Fruit fly (Drosophila melanogaster): Measurements from ENCODE around the gene CG13999.

The CG13999 gene

DNA sequence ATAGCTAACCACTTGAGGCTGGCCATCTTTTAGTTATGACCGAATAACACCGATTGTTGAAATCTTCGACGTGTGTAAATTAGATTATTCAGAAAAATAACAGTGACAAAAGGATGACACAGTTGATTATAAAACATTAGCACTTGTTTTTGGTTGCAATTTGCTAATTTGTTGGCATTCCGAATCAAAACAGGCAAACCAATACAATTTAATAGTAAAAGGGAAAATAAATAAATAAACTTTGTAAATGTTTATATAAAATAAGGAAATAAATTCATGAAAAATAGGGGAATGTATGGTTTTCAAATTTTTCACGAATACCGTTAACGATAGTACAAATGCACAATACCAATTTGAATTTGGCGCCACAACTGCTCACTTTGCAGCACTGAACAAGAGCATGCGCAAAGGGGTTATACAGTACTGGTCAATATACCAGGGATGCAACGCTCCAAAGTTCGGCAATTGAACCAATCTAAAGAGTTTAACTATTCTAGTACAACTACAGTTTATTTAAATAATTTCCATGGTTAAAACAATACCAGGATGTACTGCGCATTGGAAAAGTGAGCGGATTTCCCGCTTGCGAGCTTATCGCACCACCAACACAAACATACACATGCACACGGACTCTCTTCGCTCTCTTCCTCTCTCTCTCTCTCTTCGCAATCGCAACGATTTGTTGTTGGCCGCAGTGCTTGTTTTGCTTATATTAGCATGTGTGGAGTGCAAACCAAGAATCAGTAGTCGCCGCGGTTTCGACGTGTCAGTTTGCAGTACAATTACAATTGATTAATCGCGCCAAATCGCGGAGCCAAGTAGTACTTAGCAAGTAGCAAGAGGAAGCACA lies 12.8 kb downstream of the CG13999 start, which contains the start of the genes Sfp26Ad and Gpdh1 (continued):
- peak; percentile 72 for TF ChIP-seq pum (GFP tag; optimal IDR thresholded peaks at IDR 0.05)
- peak; percentile 79 for TF ChIP-seq CG34376 (GFP tag; optimal IDR thresholded peaks at IDR 0.05)
- TF ChIP-seq ftz-f1 (GFP tag; optimal IDR thresholded peaks at IDR 0.05): peak; percentile 51
- peak; percentile 60 for TF ChIP-seq CG13894 (tag; optimal IDR thresholded peaks at IDR 0.05)
- TF ChIP-seq CG2199 (GFP tag; IDR thresholded peaks at IDR 0.05): peak; percentile 72; the same call in 2 of the 3 replicates
- TF ChIP-seq Side (GFP tag; optimal IDR thresholded peaks at IDR 0.05): peak; percentile 79
- TF ChIP-seq CG31388 (GFP tag; optimal IDR thresholded peaks at IDR 0.05): peak; percentile 31
- peak; percentile 100 for TF ChIP-seq ewg (GFP tag; optimal IDR thresholded peaks at IDR 0.05)
- TF ChIP-seq CG4282 (GFP tag; optimal IDR thresholded peaks at IDR 0.05): peak; percentile 62
- TF ChIP-seq CG33557 (GFP tag; optimal IDR thresholded peaks at IDR 0.05): peak; percentile 45
- TF ChIP-seq Bgb (GFP tag; IDR thresholded peaks at IDR 0.05; ENCODE audit: partially characterized antibody): peak; percentile 49; the same call in 1 of the 2 replicates
- TF ChIP-seq CG9876 (GFP tag; optimal IDR thresholded peaks at IDR 0.05): peak; percentile 46
- peak; percentile 78 for TF ChIP-seq CG12769 (tag; optimal IDR thresholded peaks at IDR 0.05)
- peak; percentile 54 for TF ChIP-seq ssp (GFP tag; IDR thresholded peaks at IDR 0.05)
- peak; percentile 25 for TF ChIP-seq D19A (tag; optimal IDR thresholded peaks at IDR 0.05)
- TF ChIP-seq CG14710 (tag; optimal IDR thresholded peaks at IDR 0.05): peak; percentile 79
- TF ChIP-seq ara (GFP tag; IDR thresholded peaks at IDR 0.05): no peak
- TF ChIP-seq ro (GFP tag; IDR thresholded peaks at IDR 0.05): no peak
- TF ChIP-seq ERR (GFP tag; optimal IDR thresholded peaks at IDR 0.05): peak; percentile 72
- peak; percentile 72 for TF ChIP-seq CG2678 (tag; optimal IDR thresholded peaks at IDR 0.05)
- TF ChIP-seq CG1529 (GFP tag; optimal IDR thresholded peaks at IDR 0.05): peak; percentile 41
- TF ChIP-seq eyg (GFP tag; optimal IDR thresholded peaks at IDR 0.05): peak; percentile 71
- peak; percentile 46; the same call in 1 of the 2 replicates for TF ChIP-seq klu (GFP tag; IDR thresholded peaks at IDR 0.05)
- peak; percentile 74 for TF ChIP-seq Meics (GFP tag; optimal IDR thresholded peaks at IDR 0.05)
- peak; percentile 80 for TF ChIP-seq Antp (GFP tag; optimal IDR thresholded peaks at IDR 0.05)
- peak; percentile 80 for TF ChIP-seq Mad (GFP tag; optimal IDR thresholded peaks at IDR 0.05)
- TF ChIP-seq Fer3 (tag; optimal IDR thresholded peaks at IDR 0.05): peak; percentile 61
- TF ChIP-seq gcm (GFP tag; optimal IDR thresholded peaks at IDR 0.05): peak; percentile 71
- TF ChIP-seq hth (optimal IDR thresholded peaks at IDR 0.05): no peak
- TF ChIP-seq pita (GFP tag; optimal IDR thresholded peaks at IDR 0.05): no peak
- no peak for TF ChIP-seq CG10321 (GFP tag; IDR thresholded peaks at IDR 0.05)
- peak; percentile 81 for TF ChIP-seq CG33213 (GFP tag; optimal IDR thresholded peaks at IDR 0.05)
- peak; percentile 66 for TF ChIP-seq CG4820 (GFP tag; optimal IDR thresholded peaks at IDR 0.05)
- no peak for TF ChIP-seq CG31224 (GFP tag; IDR thresholded peaks at IDR 0.05)
- TF ChIP-seq CG30431 (GFP tag; optimal IDR thresholded peaks at IDR 0.05): peak; percentile 48
- peak; percentile 46 for TF ChIP-seq CG15696 (tag; optimal IDR thresholded peaks at IDR 0.05)
- 0 out of 2 replicates have a peak, but pooled peaks have one; percentile 20 for TF ChIP-seq Drgx (GFP tag; IDR thresholded peaks at IDR 0.05)
- TF ChIP-seq CG10543 (GFP tag; optimal IDR thresholded peaks at IDR 0.05): peak; percentile 68
- TF ChIP-seq CG15514 (GFP tag; optimal IDR thresholded peaks at IDR 0.05): peak; percentile 97
- peak; percentile 26 for TF ChIP-seq twi (tag; optimal IDR thresholded peaks at IDR 0.05)
- TF ChIP-seq D19B (GFP tag; optimal IDR thresholded peaks at IDR 0.05): peak; percentile 41
- peak; percentile 90 for TF ChIP-seq slbo (GFP tag; IDR thresholded peaks at IDR 0.05)
- TF ChIP-seq CG13123 (GFP tag; optimal IDR thresholded peaks at IDR 0.05): peak; percentile 75
- TF ChIP-seq Xrp1 (GFP tag; IDR thresholded peaks at IDR 0.05): peak; percentile 74
- TF ChIP-seq Hand (GFP tag; optimal IDR thresholded peaks at IDR 0.05): peak; percentile 62
- peak; percentile 12 for TF ChIP-seq CG11398 (GFP tag; optimal IDR thresholded peaks at IDR 0.05)
- TF ChIP-seq rib (GFP tag; IDR thresholded peaks at IDR 0.05): no peak; the same call in none of the 2 replicates
- TF ChIP-seq ab (GFP tag; optimal IDR thresholded peaks at IDR 0.05): peak; percentile 26
- TF ChIP-seq TFAM (GFP tag; optimal IDR thresholded peaks at IDR 0.05): peak; percentile 22
